Worm (Caenorhabditis elegans) whole organism, L3 larva: ENCODE measurements around the gene cec-1.

ENCODE experiments used
- nhr-12 ChIP-seq: fragments of 150-350 bp; optimal IDR thresholded peaks from 2 replicates; lab custom pipeline; 2014; ENCODE audit warnings: missing biosample characterization, missing genetic modification characterization
- ztf-11 ChIP-seq: fragments of 150-350 bp; optimal IDR thresholded peaks from 2 replicates; lab custom pipeline; 2014; ENCODE audit warnings: missing biosample characterization, missing genetic modification characterization

ce11 chrIII:8395685-8396084, 30.4 kb upstream of the cec-1 start, which contains the start of gene ZK353.3:
- TF ChIP-seq nhr-12 (tag; lab: Kevin White, UChicago): no peak
- TF ChIP-seq ztf-11 (tag; lab: Kevin White, UChicago): no peak
